Worm (Caenorhabditis elegans) whole organism, L4 larva: Measurements from ENCODE around the gene flcn-1.
A peak's percentile ranks its signal among the peaks of the same experiment; 100 is the strongest.

Source experiments
- F37D6.2 ChIP-seq: sonication (generic microtip); optimal IDR thresholded peaks from 2 replicates; lab custom pipeline; 2016; ENCODE audit warnings: mild to moderate bottlenecking, missing genetic modification characterization, missing compliant biosample characterization
- F44E2.7 ChIP-seq: fragments of 200-800 bp; sonication (Bioruptor generic); IDR thresholded peaks from 2 replicates; pipeline ENCODE4 v2.1.2; 2022; ENCODE audit warnings: missing genetic modification characterization, missing compliant biosample characterization
- R02D3.7 ChIP-seq: fragments of 150-350 bp; sonication (generic microtip); optimal IDR thresholded peaks from 3 replicates; lab custom pipeline; 2014; ENCODE audit warnings: missing biosample characterization, missing genetic modification characterization
- T20F7.1 ChIP-seq: fragments of 200-800 bp; sonication (Bioruptor generic); optimal IDR thresholded peaks from 2 replicates; lab custom pipeline; 2018; ENCODE audit warnings: mild to moderate bottlenecking, missing genetic modification characterization, missing compliant biosample characterization
- Y105C5A.15 ChIP-seq: fragments of 200-800 bp; sonication (Bioruptor generic); IDR thresholded peaks from 2 replicates; pipeline ENCODE4 v1.3.6; 2022; ENCODE audit warnings: missing genetic modification characterization, missing compliant biosample characterization
- Y48G9A.11 ChIP-seq: fragments of 200-800 bp; sonication (Bioruptor generic); IDR thresholded peaks from 2 replicates; pipeline ENCODE4 v1.3.6; 2022; ENCODE audit warnings: missing genetic modification reagents, missing genetic modification characterization, missing compliant biosample characterization
- Y5F2A.4 ChIP-seq: fragments of 200-800 bp; sonication (Bioruptor generic); optimal IDR thresholded peaks from 2 replicates; lab custom pipeline; 2018; ENCODE audit warnings: mild to moderate bottlenecking, missing genetic modification characterization, missing compliant biosample characterization
- aly-2 ChIP-seq: sonication (generic microtip); optimal IDR thresholded peaks from 2 replicates; lab custom pipeline; 2018; ENCODE audit warnings: missing biosample characterization, missing genetic modification characterization
- arid-1 ChIP-seq: fragments of 200-800 bp; sonication (Bioruptor generic); conservative IDR thresholded peaks from 2 replicates; pipeline ENCODE4 v1.3.6; 2022; ENCODE audit warnings: missing genetic modification reagents, missing genetic modification characterization, missing compliant biosample characterization
- ceh-20 ChIP-seq: fragments of 200-800 bp; sonication (Bioruptor generic); IDR thresholded peaks from 2 replicates; pipeline ENCODE4 v1.3.6; 2022; ENCODE audit warnings: missing genetic modification reagents, missing genetic modification characterization, missing compliant biosample characterization
- ceh-28 ChIP-seq: fragments of 150-350 bp; optimal IDR thresholded peaks from 2 replicates; lab custom pipeline; 2014; ENCODE audit warnings: missing biosample characterization, missing genetic modification reagents, missing genetic modification characterization
- ceh-82 ChIP-seq: sonication (generic microtip); optimal IDR thresholded peaks from 2 replicates; lab custom pipeline; 2017; ENCODE audit warnings: missing biosample characterization, missing genetic modification characterization
- cey-2 ChIP-seq: sonication (generic microtip); optimal IDR thresholded peaks from 3 replicates; lab custom pipeline; 2017; ENCODE audit warnings: missing genetic modification characterization, mild to moderate bottlenecking, missing compliant biosample characterization, antibody characterized with exemption, borderline replicate concordance; ENCODE audit not compliant: insufficient read depth
- daf-8 ChIP-seq: fragments of 200-800 bp; sonication (Bioruptor generic); IDR thresholded peaks from 2 replicates; pipeline ENCODE4 v1.3.6; 2022; ENCODE audit warnings: missing genetic modification characterization, missing compliant biosample characterization
- dmd-6 ChIP-seq: fragments of 200-800 bp; sonication (Bioruptor generic); IDR thresholded peaks from 2 replicates; pipeline ENCODE4 v1.3.6; 2022; ENCODE audit warnings: missing genetic modification reagents, missing genetic modification characterization, missing compliant biosample characterization
- duxl-1 ChIP-seq: sonication (generic microtip); optimal IDR thresholded peaks from 2 replicates; lab custom pipeline; 2016; ENCODE audit warnings: mild to moderate bottlenecking, missing genetic modification characterization, moderate library complexity, missing compliant biosample characterization; ENCODE audit not compliant: poor library complexity
- dve-1 ChIP-seq: sonication (generic microtip); optimal IDR thresholded peaks from 2 replicates; lab custom pipeline; 2017; ENCODE audit warnings: antibody characterized with exemption, mild to moderate bottlenecking, missing genetic modification characterization, missing compliant biosample characterization; ENCODE audit not compliant: insufficient read depth
- hif-1 ChIP-seq, 2 experiments: sonication (generic microtip); optimal IDR thresholded peaks; 2 replicates each; lab custom pipeline; 2016 to 2017; ENCODE audit warnings: missing compliant biosample characterization in 2 of 2, missing genetic modification characterization in 2 of 2, missing genetic modification reagents in 2 of 2, missing genotype in 2 of 2, mild to moderate bottlenecking in 1 of 2
- jun-1 ChIP-seq: fragments of 150-350 bp; optimal IDR thresholded peaks from 2 replicates; lab custom pipeline; 2014; ENCODE audit warnings: missing biosample characterization, missing genetic modification reagents, missing genetic modification characterization
- lin-1 ChIP-seq: fragments of 200-800 bp; sonication (Bioruptor generic); IDR thresholded peaks from 2 replicates; pipeline ENCODE4 v1.3.6; 2022; ENCODE audit warnings: missing genetic modification reagents, missing genetic modification characterization, missing compliant biosample characterization
- lin-13 ChIP-seq: fragments of 150-350 bp; optimal IDR thresholded peaks from 2 replicates; lab custom pipeline; 2014; ENCODE audit warnings: missing biosample characterization, missing genetic modification reagents, missing genetic modification characterization
- lin-15B ChIP-seq: fragments of 150-350 bp; sonication (generic microtip); optimal IDR thresholded peaks from 3 replicates; lab custom pipeline; 2014; ENCODE audit warnings: missing biosample characterization, missing genetic modification characterization
- lin-29 ChIP-seq: fragments of 200-800 bp; sonication (Bioruptor generic); IDR thresholded peaks from 2 replicates; pipeline ENCODE4 v1.3.6; 2022; ENCODE audit warnings: missing genetic modification reagents, missing genetic modification characterization, missing compliant biosample characterization
- lin-39 ChIP-seq: fragments of 150-350 bp; optimal IDR thresholded peaks from 2 replicates; lab custom pipeline; 2014; ENCODE audit warnings: missing biosample characterization, missing genetic modification reagents, missing genetic modification characterization
- lir-3 ChIP-seq: sonication (generic microtip); optimal IDR thresholded peaks from 2 replicates; lab custom pipeline; 2016; ENCODE audit warnings: mild to moderate bottlenecking, missing genetic modification characterization, missing compliant biosample characterization
- madf-9 ChIP-seq: fragments of 200-800 bp; sonication (Bioruptor generic); conservative IDR thresholded peaks from 2 replicates; pipeline ENCODE4 v1.3.6; 2022; ENCODE audit warnings: missing genetic modification reagents, missing genetic modification characterization, missing compliant biosample characterization
- mdt-29 ChIP-seq: fragments of 200-800 bp; sonication (Bioruptor generic); IDR thresholded peaks from 2 replicates; pipeline ENCODE4 v1.3.6; 2022; ENCODE audit warnings: missing genetic modification reagents, missing genetic modification characterization, missing compliant biosample characterization
- mep-1 ChIP-seq: fragments of 150-350 bp; sonication (generic microtip); optimal IDR thresholded peaks from 3 replicates; lab custom pipeline; 2014; ENCODE audit warnings: missing biosample characterization, missing genetic modification characterization
- mes-2 ChIP-seq: sonication (generic microtip); optimal IDR thresholded peaks from 2 replicates; lab custom pipeline; 2016; ENCODE audit warnings: missing genotype, mild to moderate bottlenecking, missing genetic modification characterization, missing compliant biosample characterization; ENCODE audit not compliant: poor library complexity, severe bottlenecking
- nhr-10 ChIP-seq: fragments of 150-350 bp; optimal IDR thresholded peaks from 2 replicates; lab custom pipeline; 2014; ENCODE audit warnings: missing biosample characterization, missing genetic modification characterization
- nhr-111 ChIP-seq: fragments of 200-800 bp; sonication (Bioruptor generic); optimal IDR thresholded peaks from 2 replicates; lab custom pipeline; 2018; ENCODE audit warnings: mild to moderate bottlenecking, missing genetic modification characterization, missing compliant biosample characterization
- nhr-237 ChIP-seq: sonication (generic microtip); optimal IDR thresholded peaks from 2 replicates; lab custom pipeline; 2017; ENCODE audit warnings: missing biosample characterization, missing genetic modification characterization
- nhr-25 ChIP-seq: sonication (generic microtip); optimal IDR thresholded peaks from 2 replicates; lab custom pipeline; 2017; ENCODE audit warnings: missing genetic modification characterization, mild to moderate bottlenecking, missing compliant biosample characterization, antibody characterized with exemption, moderate library complexity, borderline replicate concordance; ENCODE audit not compliant: insufficient read depth
- nhr-42 ChIP-seq: fragments of 200-800 bp; sonication (Bioruptor generic); IDR thresholded peaks from 2 replicates; pipeline ENCODE4 v1.3.6; 2022; ENCODE audit warnings: missing genetic modification characterization, missing compliant biosample characterization
- nhr-77 ChIP-seq: fragments of 150-350 bp; optimal IDR thresholded peaks from 2 replicates; lab custom pipeline; 2014; ENCODE audit warnings: missing biosample characterization, missing genetic modification characterization
- pha-4 ChIP-seq, 2 experiments: fragments of 150-350 bp in 1 of 2; fragments of 200-800 bp in 1 of 2; sonication (Bioruptor generic) in 1 of 2; IDR thresholded peaks in 1 of 2; optimal IDR thresholded peaks in 1 of 2; 2 replicates each; pipeline versions ENCODE4 v1.3.6 to Lab custom; 2014 to 2022; ENCODE audit warnings: missing genetic modification characterization in 2 of 2, missing genetic modification reagents in 2 of 2, missing biosample characterization in 1 of 2, missing compliant biosample characterization in 1 of 2
- php-3 ChIP-seq: fragments of 200-800 bp; sonication (Bioruptor generic); IDR thresholded peaks from 2 replicates; pipeline ENCODE4 v1.3.6; 2022; ENCODE audit warnings: missing genetic modification reagents, missing genetic modification characterization, missing compliant biosample characterization
- rbr-2 ChIP-seq: sonication (generic microtip); optimal IDR thresholded peaks from 2 replicates; lab custom pipeline; 2016; ENCODE audit warnings: missing genotype, missing genetic modification characterization, missing compliant biosample characterization
- set-16 ChIP-seq: fragments of 200-800 bp; sonication (Bioruptor generic); IDR thresholded peaks from 2 replicates; pipeline ENCODE4 v1.3.6; 2022; ENCODE audit warnings: missing genetic modification reagents, missing genetic modification characterization, missing compliant biosample characterization
- skn-1 ChIP-seq: fragments of 150-350 bp; optimal IDR thresholded peaks from 2 replicates; lab custom pipeline; 2014; ENCODE audit warnings: missing biosample characterization, missing genetic modification characterization
- snpc-4 ChIP-seq: fragments of 150-350 bp; optimal IDR thresholded peaks from 2 replicates; lab custom pipeline; 2014; ENCODE audit warnings: missing biosample characterization, missing genetic modification characterization
- spr-1 ChIP-seq: sonication (generic microtip); optimal IDR thresholded peaks from 2 replicates; lab custom pipeline; 2016; ENCODE audit warnings: mild to moderate bottlenecking, missing genetic modification characterization, missing compliant biosample characterization
- spr-3 ChIP-seq: fragments of 200-800 bp; sonication (Bioruptor generic); optimal IDR thresholded peaks from 2 replicates; lab custom pipeline; 2018; ENCODE audit warnings: mild to moderate bottlenecking, missing genetic modification characterization, missing compliant biosample characterization
- unc-39 ChIP-seq: sonication (generic microtip); optimal IDR thresholded peaks from 2 replicates; lab custom pipeline; 2017; ENCODE audit warnings: missing biosample characterization, missing genetic modification characterization
- unc-62 ChIP-seq, 3 experiments: fragments of 150-350 bp in 1 of 3; sonication (generic microtip); optimal IDR thresholded peaks in 2 of 3; peaks in 1 of 3; 1 replicate in 1 of 3; 2 replicates in 2 of 3; lab custom pipeline; 2014 to 2017; ENCODE audit warnings: missing biosample characterization in 3 of 3, missing genetic modification characterization in 3 of 3, missing genetic modification reagents in 3 of 3, missing genotype in 1 of 3
- vab-7 ChIP-seq: fragments of 200-800 bp; sonication (Bioruptor generic); IDR thresholded peaks from 2 replicates; pipeline ENCODE4 v1.3.6; 2022; ENCODE audit warnings: missing genetic modification reagents, missing genetic modification characterization, missing compliant biosample characterization
- zag-1 ChIP-seq: fragments of 150-350 bp; optimal IDR thresholded peaks from 2 replicates; lab custom pipeline; 2014; ENCODE audit warnings: missing biosample characterization, missing genetic modification characterization
- zfp-2 ChIP-seq: sonication (generic microtip); optimal IDR thresholded peaks from 2 replicates; lab custom pipeline; 2016; ENCODE audit warnings: mild to moderate bottlenecking, missing genetic modification characterization, missing compliant biosample characterization
- zip-2 ChIP-seq: fragments of 150-350 bp; optimal IDR thresholded peaks from 2 replicates; lab custom pipeline; 2014; ENCODE audit warnings: missing biosample characterization, missing genetic modification characterization

flcn-1 gene

DNA sequence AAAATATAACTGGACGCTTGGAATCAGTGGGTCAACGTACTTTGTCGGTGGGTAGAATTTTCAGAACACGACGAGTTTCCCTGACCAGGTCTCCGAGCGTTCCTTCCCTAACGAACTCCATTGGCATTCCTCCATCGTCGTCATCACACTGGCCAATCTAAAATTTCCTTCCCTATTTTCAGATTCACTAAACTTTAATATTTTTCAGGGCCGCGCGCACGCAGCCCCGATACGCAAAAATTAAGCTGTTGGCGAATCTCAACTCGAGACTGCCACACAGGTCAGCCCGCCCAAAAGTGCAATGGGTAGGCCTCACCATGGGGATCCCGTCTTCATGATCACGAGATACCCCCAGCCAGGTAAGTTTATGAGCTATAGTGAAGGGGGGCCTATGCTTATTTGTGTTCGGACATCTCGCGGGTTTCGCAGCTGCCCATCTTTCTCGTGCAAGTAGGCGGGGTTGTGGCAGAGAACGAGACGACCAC is 39.7 kb downstream of the flcn-1 start (continued):
- TF ChIP-seq lin-39: no peak
- TF ChIP-seq set-16 (GFP tag; lab: Robert Waterston, UW): peak; percentile 66
- TF ChIP-seq Y105C5A.15 (GFP tag; lab: Robert Waterston, UW): no peak
- no peak for TF ChIP-seq F44E2.7 (GFP tag; lab: Robert Waterston, UW)
- TF ChIP-seq duxl-1 (tag; lab: Kevin White, UChicago): peak; percentile 57
- no peak for TF ChIP-seq R02D3.7
- peak in 1 of 2 experiments; percentile 69 for TF ChIP-seq unc-62 (GFP tag; optimal IDR thresholded peaks at IDR 0.05 in 1 of 2; lab: Kevin White, UChicago)
- no peak for TF ChIP-seq unc-62 (tag; optimal IDR thresholded peaks at IDR 0.05; lab: Kevin White, UChicago)
- TF ChIP-seq spr-3: peak; percentile 63
- no peak for TF ChIP-seq jun-1 (tag; lab: Kevin White, UChicago)
- no peak for TF ChIP-seq daf-8
- TF ChIP-seq T20F7.1 (GFP tag; lab: Kevin White, UChicago): peak; percentile 78
- TF ChIP-seq pha-4 (GFP tag; IDR thresholded peaks at IDR 0.05; lab: Robert Waterston, UW): peak; percentile 70; the same call in 1 of the 2 replicates
- TF ChIP-seq pha-4 (tag; optimal IDR thresholded peaks at IDR 0.05; lab: Kevin White, UChicago): no peak
- peak; percentile 77 for TF ChIP-seq arid-1 (GFP tag; lab: Robert Waterston, UW)
- TF ChIP-seq nhr-111: peak; percentile 55
- TF ChIP-seq nhr-25 (tag; lab: Kevin White, UChicago): peak; percentile 83
- no peak for TF ChIP-seq cey-2 (tag; lab: Kevin White, UChicago)
- TF ChIP-seq madf-9: no peak
- TF ChIP-seq aly-2: peak; percentile 52
- no peak for TF ChIP-seq nhr-77 (tag; lab: Kevin White, UChicago)
- TF ChIP-seq unc-39 (tag; lab: Kevin White, UChicago): no peak
- TF ChIP-seq nhr-237 (tag; lab: Kevin White, UChicago): no peak
- 0 out of 2 replicates have a peak, but pooled peaks have one; percentile 20 for TF ChIP-seq ceh-20 (GFP tag; lab: Robert Waterston, UW)
- peak; percentile 49 for TF ChIP-seq Y5F2A.4 (GFP tag; lab: Kevin White, UChicago)
- peak; percentile 80 for TF ChIP-seq rbr-2
- TF ChIP-seq nhr-10 (tag; lab: Kevin White, UChicago): no peak
- peak; percentile 34 for TF ChIP-seq F37D6.2 (tag; lab: Kevin White, UChicago)
- peak; percentile 11 for TF ChIP-seq zip-2 (tag; lab: Kevin White, UChicago)
- peak; percentile 68 for TF ChIP-seq spr-1
- TF ChIP-seq lin-13 (GFP tag; lab: Kevin White, UChicago): peak; percentile 68
- no peak for TF ChIP-seq zag-1
- no peak for TF ChIP-seq hif-1 (tag; optimal IDR thresholded peaks at IDR 0.05; lab: Kevin White, UChicago)
- peak; percentile 2 for TF ChIP-seq lir-3
- TF ChIP-seq skn-1 (tag; lab: Kevin White, UChicago): no peak
- TF ChIP-seq lin-1 (GFP tag; lab: Robert Waterston, UW): peak; percentile 53; the same call in 1 of the 2 replicates
- peak; percentile 63; the same call in 1 of the 2 replicates for TF ChIP-seq php-3
- TF ChIP-seq lin-15B (tag; lab: Kevin White, UChicago): no peak
- peak; percentile 55; the same call in 1 of the 2 replicates for TF ChIP-seq mdt-29 (GFP tag; lab: Robert Waterston, UW)
- peak; percentile 82 for TF ChIP-seq mes-2
- no peak for TF ChIP-seq zfp-2 (tag; lab: Kevin White, UChicago)
- no peak for TF ChIP-seq lin-29
- peak; percentile 83 for TF ChIP-seq mep-1 (tag; lab: Kevin White, UChicago)
- peak; percentile 42 for TF ChIP-seq dmd-6
- peak; percentile 60; the same call in 1 of the 2 replicates for TF ChIP-seq vab-7
- peak; percentile 88 for TF ChIP-seq snpc-4 (tag; lab: Kevin White, UChicago)
- no peak for TF ChIP-seq ceh-28
- TF ChIP-seq ceh-82: no peak
- peak; percentile 91 for TF ChIP-seq Y48G9A.11 (GFP tag; lab: Robert Waterston, UW)
- TF ChIP-seq dve-1 (tag; lab: Kevin White, UChicago): peak; percentile 81
- TF ChIP-seq nhr-42 (GFP tag; lab: Robert Waterston, UW): peak; percentile 87
